Fruit fly (Drosophila melanogaster) whole organism, embryonic: ENCODE results near the gene serp.
"Not testable (repeated sequence)": the region's sequence is repeated elsewhere in the genome, so short reads cannot be mapped to it uniquely, and the experiment has no call there.

ENCODE experiments used
- Ada2b ChIP-seq: fragments of 200-800 bp; sonication (Bioruptor generic); IDR thresholded peaks from 2 replicates; pipeline ENCODE4 v1.3.6; 2022; ENCODE audit warnings: missing biosample characterization, missing genetic modification characterization
- Adf1 ChIP-seq: fragments of 200-800 bp; sonication (Bioruptor generic); IDR thresholded peaks from 2 replicates; pipeline ENCODE4 v1.3.6; 2022; ENCODE audit warnings: missing biosample characterization, missing genetic modification characterization
- CG10321 ChIP-seq: fragments of 200-800 bp; sonication (Bioruptor generic); IDR thresholded peaks from 2 replicates; pipeline ENCODE4 v1.3.6; 2022; ENCODE audit warnings: missing biosample characterization, missing genetic modification characterization
- CG11398 ChIP-seq: fragments of 200-800 bp; sonication (Bioruptor generic); optimal IDR thresholded peaks from 2 replicates; lab custom pipeline; 2016; ENCODE audit warnings: missing biosample characterization, missing genetic modification characterization
- CG12769 ChIP-seq: fragments of 200-800 bp; sonication (Bioruptor generic); optimal IDR thresholded peaks from 2 replicates; lab custom pipeline; 2019; ENCODE audit warnings: missing biosample characterization, mild to moderate bottlenecking, missing genetic modification characterization, moderate library complexity
- CG13894 ChIP-seq: fragments of 200-800 bp; sonication (Bioruptor generic); optimal IDR thresholded peaks from 3 replicates; lab custom pipeline; 2018; ENCODE audit warnings: missing biosample characterization, mild to moderate bottlenecking, missing genetic modification characterization, moderate library complexity
- CG14441 ChIP-seq: fragments of 200-800 bp; sonication (Bioruptor generic); IDR thresholded peaks from 2 replicates; pipeline ENCODE4 v1.3.6; 2022; ENCODE audit warnings: missing biosample characterization, missing genetic modification characterization
- CG1602 ChIP-seq: fragments of 200-800 bp; sonication (Bioruptor generic); optimal IDR thresholded peaks from 3 replicates; lab custom pipeline; 2016; ENCODE audit warnings: missing biosample characterization, missing genetic modification characterization
- CG1647 ChIP-seq: fragments of 200-800 bp; sonication (Bioruptor generic); optimal IDR thresholded peaks from 3 replicates; lab custom pipeline; 2016; ENCODE audit warnings: missing biosample characterization, missing genetic modification characterization
- CG17802 ChIP-seq: fragments of 200-800 bp; sonication (Bioruptor generic); optimal IDR thresholded peaks from 2 replicates; lab custom pipeline; 2018; ENCODE audit warnings: missing biosample characterization, mild to moderate bottlenecking, missing genetic modification characterization, moderate library complexity
- CG32532 ChIP-seq: fragments of 200-800 bp; sonication (Bioruptor generic); IDR thresholded peaks from 2 replicates; pipeline ENCODE4 v1.3.6; 2022; ENCODE audit warnings: missing biosample characterization, missing genetic modification characterization
- CG3995 ChIP-seq: fragments of 200-800 bp; sonication (Bioruptor generic); optimal IDR thresholded peaks from 3 replicates; lab custom pipeline; 2016; ENCODE audit warnings: missing biosample characterization, missing genetic modification characterization
- CG4404 ChIP-seq: fragments of 200-800 bp; sonication (Bioruptor generic); IDR thresholded peaks from 2 replicates; pipeline ENCODE4 v1.3.6; 2022; ENCODE audit warnings: missing biosample characterization, missing genetic modification characterization
- CG6175 ChIP-seq: fragments of 200-800 bp; sonication (Bioruptor generic); IDR thresholded peaks from 3 replicates; pipeline ENCODE4 v1.3.6; 2022; ENCODE audit warnings: missing biosample characterization, missing genetic modification characterization
- CG7556 ChIP-seq: fragments of 200-800 bp; sonication (Bioruptor generic); optimal IDR thresholded peaks from 2 replicates; lab custom pipeline; 2017; ENCODE audit warnings: missing biosample characterization, mild to moderate bottlenecking, missing genetic modification characterization
- CG8944 ChIP-seq: fragments of 200-800 bp; sonication (Bioruptor generic); optimal IDR thresholded peaks from 3 replicates; lab custom pipeline; 2016; ENCODE audit warnings: missing biosample characterization, missing genetic modification characterization
- Deaf1 ChIP-seq: fragments of 200-800 bp; optimal IDR thresholded peaks from 3 replicates; lab custom pipeline; 2019; ENCODE audit warnings: missing biosample characterization, mild to moderate bottlenecking, missing genetic modification characterization, moderate library complexity
- Drgx ChIP-seq: fragments of 200-800 bp; sonication (Bioruptor generic); IDR thresholded peaks from 2 replicates; pipeline ENCODE4 v1.3.6; 2022; ENCODE audit warnings: missing biosample characterization, missing genetic modification characterization
- Hmr ChIP-seq: fragments of 200-800 bp; sonication (Bioruptor generic); optimal IDR thresholded peaks from 3 replicates; lab custom pipeline; 2017; ENCODE audit warnings: mild to moderate bottlenecking, missing biosample characterization, missing genetic modification reagents, missing genetic modification characterization
- Jarid2 ChIP-seq: fragments of 200-800 bp; sonication (Bioruptor generic); optimal IDR thresholded peaks from 3 replicates; lab custom pipeline; 2017; ENCODE audit warnings: mild to moderate bottlenecking, missing biosample characterization, missing genetic modification reagents, missing genetic modification characterization
- MTF-1 ChIP-seq: fragments of 200-800 bp; sonication (Bioruptor generic); optimal IDR thresholded peaks from 2 replicates; lab custom pipeline; 2018; ENCODE audit warnings: missing biosample characterization, mild to moderate bottlenecking, missing genetic modification characterization, borderline replicate concordance
- Med ChIP-seq: fragments of 200-800 bp; sonication (Bioruptor generic); peaks from one replicate; lab custom pipeline; 2016; ENCODE audit warnings: missing biosample characterization, missing genetic modification characterization, mild to moderate bottlenecking, inconsistent platforms, moderate library complexity
- Nf-YB ChIP-seq: fragments of 200-800 bp; sonication (Bioruptor generic); optimal IDR thresholded peaks from 3 replicates; lab custom pipeline; 2019; ENCODE audit warnings: missing biosample characterization, mild to moderate bottlenecking, missing genetic modification characterization, moderate library complexity
- Nf-YC ChIP-seq: fragments of 200-800 bp; optimal IDR thresholded peaks from 3 replicates; lab custom pipeline; 2019; ENCODE audit warnings: missing biosample characterization, mild to moderate bottlenecking, missing genetic modification characterization, moderate library complexity
- Sox102F ChIP-seq: fragments of 200-800 bp; sonication (Bioruptor generic); optimal IDR thresholded peaks from 2 replicates; lab custom pipeline; 2018; ENCODE audit warnings: missing biosample characterization, mild to moderate bottlenecking, missing genetic modification characterization, moderate library complexity
- Taf1 ChIP-seq: fragments of 200-800 bp; sonication (Bioruptor generic); IDR thresholded peaks from 2 replicates; pipeline ENCODE4 v1.3.6; 2022; ENCODE audit warnings: missing biosample characterization, missing genetic modification characterization
- abd-A ChIP-seq: fragments of 200-800 bp; sonication (Bioruptor generic); optimal IDR thresholded peaks from 3 replicates; lab custom pipeline; 2019; ENCODE audit warnings: missing biosample characterization, mild to moderate bottlenecking, missing genetic modification characterization, moderate library complexity
- chinmo ChIP-seq: fragments of 200-800 bp; sonication (Bioruptor generic); IDR thresholded peaks from 4 replicates; pipeline ENCODE4 v1.3.6; 2022; ENCODE audit warnings: missing biosample characterization, missing genetic modification characterization; ENCODE audit not compliant: partially characterized antibody
- ci ChIP-seq: fragments of 200-800 bp; sonication (Bioruptor generic); IDR thresholded peaks from 3 replicates; pipeline ENCODE4 v1.3.6; 2022; ENCODE audit warnings: missing biosample characterization, missing genetic modification characterization
- grn ChIP-seq: fragments of 200-800 bp; sonication (Bioruptor generic); optimal IDR thresholded peaks from 3 replicates; lab custom pipeline; 2017; ENCODE audit warnings: missing biosample characterization, missing genetic modification characterization
- kni ChIP-seq: fragments of 200-800 bp; sonication (Bioruptor generic); optimal IDR thresholded peaks from 3 replicates; lab custom pipeline; 2017; ENCODE audit warnings: mild to moderate bottlenecking, missing biosample characterization, missing genetic modification reagents, missing genetic modification characterization
- lov ChIP-seq, 2 experiments: fragments of 200-800 bp in 1 of 2; fragments of >200 bp in 1 of 2; sonication (Bioruptor generic) in 1 of 2; IDR thresholded peaks in 1 of 2; optimal IDR thresholded peaks in 1 of 2; 2 replicates in 1 of 2; 3 replicates in 1 of 2; pipeline versions ENCODE4 v1.3.6 to Lab custom; 2017 to 2022; ENCODE audit warnings: missing biosample characterization in 1 of 2, missing genetic modification characterization in 1 of 2
- sd ChIP-seq: fragments of 200-800 bp; sonication (Bioruptor generic); optimal IDR thresholded peaks from 3 replicates; lab custom pipeline; 2018; ENCODE audit warnings: missing biosample characterization, mild to moderate bottlenecking, missing genetic modification characterization, moderate library complexity
- sens ChIP-seq: fragments of 200-800 bp; sonication (Bioruptor generic); peaks from one replicate; lab custom pipeline; 2016; ENCODE audit warnings: missing biosample characterization, missing genetic modification characterization
- tap ChIP-seq: fragments of 200-800 bp; optimal IDR thresholded peaks from 3 replicates; lab custom pipeline; 2019; ENCODE audit warnings: missing biosample characterization, mild to moderate bottlenecking, missing genetic modification characterization, moderate library complexity
- tgo ChIP-seq: fragments of 200-800 bp; sonication (Bioruptor generic); IDR thresholded peaks from 3 replicates; pipeline ENCODE4 v1.3.6; 2022; ENCODE audit warnings: missing biosample characterization, missing genetic modification characterization
- vvl ChIP-seq: fragments of 200-800 bp; sonication (Bioruptor generic); IDR thresholded peaks from 2 replicates; pipeline ENCODE4 v1.3.6; 2022; ENCODE audit warnings: missing biosample characterization, missing genetic modification characterization
- yki ChIP-seq: fragments of >200 bp; optimal IDR thresholded peaks from 3 replicates; lab custom pipeline; 2018

serp gene

DNA sequence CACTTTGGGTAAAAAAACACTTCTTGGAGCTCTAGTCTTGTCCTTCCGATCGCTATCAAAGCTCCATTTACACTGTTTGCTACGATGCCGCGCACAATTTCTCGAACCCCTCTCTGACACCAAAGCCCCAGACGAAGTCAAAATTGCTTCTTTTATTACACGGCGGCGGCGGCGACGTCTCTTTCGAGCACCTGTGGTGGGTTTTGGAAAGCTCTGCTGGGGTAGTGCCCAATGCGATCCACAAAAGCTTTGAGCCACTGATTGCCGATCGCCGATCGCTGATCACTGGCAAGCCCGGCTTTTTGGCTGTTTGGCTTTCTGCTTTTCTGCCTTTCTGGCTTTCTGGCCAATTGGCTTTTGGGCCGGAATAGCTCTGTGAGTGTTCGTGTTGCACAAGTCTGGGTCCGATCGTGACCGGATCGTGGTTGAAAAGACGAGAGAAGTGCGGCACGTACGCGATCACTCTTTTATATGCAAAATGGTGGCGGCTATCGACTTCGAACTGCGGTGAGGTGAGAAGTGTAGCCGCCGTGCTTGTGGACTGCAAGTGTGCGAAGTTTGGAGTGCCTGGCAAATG, at the start of gene serp:
Gene serp, minus strand, starts transcription at position 446 of the 577 bp plus-strand sequence.
- TF ChIP-seq grn (GFP tag; lab: Kevin White, UChicago) (peak; percentile 66), Hmr (GFP tag; lab: Kevin White, UChicago) (no peak), chinmo (GFP tag; lab: Robert Waterston, UW) (peak; percentile 78; the same call in 1 of the 4 replicates), Sox102F (no peak), Deaf1 (tag; lab: Kevin White, UChicago) (peak; percentile 71), tgo (0 out of 3 replicates have a peak, but pooled peaks have one; percentile 17), sd (tag; lab: Kevin White, UChicago) (peak; percentile 11), abd-A (tag; lab: Kevin White, UChicago) (peak; percentile 1), CG10321 (GFP tag; lab: Robert Waterston, UW) (no peak), vvl (GFP tag; lab: Robert Waterston, UW) (0 out of 2 replicates have a peak, but pooled peaks have one; percentile 32), CG4404 (GFP tag; lab: Robert Waterston, UW) (0 out of 2 replicates have a peak, but pooled peaks have one; percentile 14), CG6175 (peak; percentile 66; the same call in 1 of the 3 replicates), tap (tag; lab: Kevin White, UChicago) (no peak), kni (GFP tag; lab: Kevin White, UChicago) (peak; percentile 76), Jarid2 (GFP tag; lab: Kevin White, UChicago) (peak; percentile 37), ci (GFP tag; lab: Robert Waterston, UW) (0 out of 3 replicates have a peak, but pooled peaks have one; percentile 29), sens (GFP tag; lab: Kevin White, UChicago) (peak; percentile 13), lov (optimal IDR thresholded peaks at IDR 0.05; lab: Kevin White, UChicago) (no peak), lov (GFP tag; IDR thresholded peaks at IDR 0.05; lab: Robert Waterston, UW) (0 out of 3 replicates have a peak, but pooled peaks have one; percentile 10), Nf-YB (GFP tag; lab: Kevin White, UChicago) (peak; percentile 28), CG12769 (tag; lab: Kevin White, UChicago) (peak; percentile 58), yki (no peak), CG32532 (GFP tag; lab: Robert Waterston, UW) (peak; percentile 8; the same call in 1 of the 2 replicates), Taf1 (GFP tag; lab: Robert Waterston, UW) (no peak), CG13894 (tag; lab: Kevin White, UChicago) (peak; percentile 26), CG11398 (no peak), Ada2b (GFP tag; lab: Robert Waterston, UW) (no peak), Med (GFP tag; lab: Kevin White, UChicago) (peak; percentile 73), CG3995 (peak; percentile 33), Drgx (0 out of 2 replicates have a peak, but pooled peaks have one; percentile 21), MTF-1 (GFP tag; lab: Kevin White, UChicago) (no peak), Nf-YC (tag; lab: Kevin White, UChicago) (peak; percentile 3), Adf1 (GFP tag; lab: Robert Waterston, UW) (peak; percentile 27; the same call in 1 of the 2 replicates)
- TF ChIP-seq, all 482 proteins: peak for 23

DNA sequence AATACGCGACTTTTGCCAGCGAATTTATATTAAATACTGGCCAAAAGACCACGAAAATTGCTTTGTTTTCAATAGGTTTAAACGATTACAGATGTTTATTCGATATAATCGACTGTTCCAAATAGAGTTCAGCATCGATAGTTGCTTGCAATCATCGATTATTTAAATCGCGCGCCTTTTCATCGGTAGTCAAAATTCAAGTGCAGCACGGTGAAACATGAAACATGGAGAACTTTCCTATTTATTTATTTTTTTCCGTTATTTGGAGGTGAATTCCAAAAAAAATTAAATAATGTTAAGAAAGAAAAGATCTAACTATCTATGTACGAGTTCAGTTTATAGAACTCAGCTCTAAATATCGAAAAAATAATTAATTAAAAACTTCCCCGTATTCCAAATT, 41.8 kb upstream of the serp start, which contains the start of gene CG42638:
Gene CG42638, minus strand, starts transcription at position 101 of the 400 bp plus-strand sequence.
- TF ChIP-seq CG8944 (GFP tag; lab: Kevin White, UChicago); CG17802 (tag; lab: Kevin White, UChicago); CG7556 (GFP tag; lab: Kevin White, UChicago): not testable (repeated sequence)

DNA sequence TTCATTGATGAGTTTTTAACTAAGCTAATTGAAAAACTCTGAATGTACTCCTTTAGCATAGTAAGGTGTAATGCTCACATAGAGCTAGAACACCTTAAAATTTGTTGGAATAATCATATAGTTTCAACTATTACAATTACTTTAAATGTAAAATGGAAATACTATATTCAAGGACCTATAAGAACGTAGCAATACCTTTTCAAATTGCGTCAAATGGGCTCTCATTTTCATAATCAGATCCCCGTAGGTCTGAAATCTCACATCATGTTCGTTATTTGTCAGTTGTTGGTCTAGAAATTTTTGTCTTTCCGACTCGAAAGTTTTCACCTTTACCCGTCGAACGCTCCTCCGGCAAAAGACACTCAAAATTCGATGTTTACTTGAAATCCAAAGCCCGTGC, 20.9 kb upstream of the serp start, which contains the start of gene CG42529:
Gene CG42529, plus strand, starts transcription at position 301 of the 400 bp plus-strand sequence.
- not testable (repeated sequence) for TF ChIP-seq CG1602 (GFP tag; lab: Kevin White, UChicago); CG1647 (GFP tag; lab: Kevin White, UChicago); CG14441 (GFP tag; lab: Robert Waterston, UW)
